Fruit fly (Drosophila melanogaster) S2 (cell line): ENCODE results near the gene CG12268.

Experiments
- CG8478 ChIP-seq: fragments of >200 bp; optimal IDR thresholded peaks from 2 replicates; lab custom pipeline; 2018
- CTCF ChIP-seq, 2 experiments: fragments of >200 bp; optimal IDR thresholded peaks; 2 replicates each; lab custom pipeline; 2018

- TF ChIP-seq CG8478 (no peak), CTCF (optimal IDR thresholded peaks at IDR 0.05; lab: Kevin White, UChicago) (no peak)
Observed at dm6 chr3R:23942550-23942949, 5.7 kb downstream of the CG12268 start.
